Worm (Caenorhabditis elegans) whole organism, L1 larva: ENCODE data around the gene ZK1320.9.
A peak's percentile ranks its signal among the peaks of the same experiment; 100 is the strongest.

Experiments used
- C04F5.9 ChIP-seq: sonication (generic microtip); optimal IDR thresholded peaks from 2 replicates; lab custom pipeline; 2016; ENCODE audit warnings: missing genetic modification characterization, missing compliant biosample characterization
- C34B4.2 ChIP-seq: sonication (generic microtip); optimal IDR thresholded peaks from 2 replicates; lab custom pipeline; 2017; ENCODE audit warnings: mild to moderate bottlenecking, missing genetic modification characterization, missing compliant biosample characterization
- F16B12.6 ChIP-seq: fragments of 150-350 bp; optimal IDR thresholded peaks from 2 replicates; lab custom pipeline; 2014; ENCODE audit warnings: missing biosample characterization, missing genetic modification characterization
- blmp-1 ChIP-seq: fragments of 150-350 bp; optimal IDR thresholded peaks from 2 replicates; lab custom pipeline; 2014; ENCODE audit warnings: missing biosample characterization, missing genetic modification characterization
- ceh-8 ChIP-seq: fragments of 200-800 bp; sonication (Bioruptor generic); optimal IDR thresholded peaks from 2 replicates; lab custom pipeline; 2018; ENCODE audit warnings: mild to moderate bottlenecking, missing genetic modification characterization, moderate library complexity, missing compliant biosample characterization
- ceh-82 ChIP-seq, 3 experiments: fragments of 150-350 bp in 1 of 3; sonication (generic microtip) in 2 of 3; optimal IDR thresholded peaks; 2 replicates each; lab custom pipeline; 2014 to 2017; ENCODE audit warnings: missing biosample characterization in 3 of 3, missing genetic modification characterization in 3 of 3
- ceh-88 ChIP-seq: fragments of 200-800 bp; sonication (Bioruptor generic); IDR thresholded peaks from 2 replicates; pipeline ENCODE4 v1.3.6; 2022; ENCODE audit warnings: missing genetic modification characterization, missing compliant biosample characterization
- ceh-90 ChIP-seq: sonication (generic microtip); optimal IDR thresholded peaks from 2 replicates; lab custom pipeline; 2016; ENCODE audit warnings: missing genetic modification characterization, missing compliant biosample characterization
- ces-1 ChIP-seq: fragments of 150-350 bp; optimal IDR thresholded peaks from 2 replicates; lab custom pipeline; 2014; ENCODE audit warnings: missing biosample characterization, missing genetic modification reagents, missing genetic modification characterization
- dpl-1 ChIP-seq, 3 experiments: fragments of 150-350 bp in 2 of 3; sonication (generic microtip) in 1 of 3; optimal IDR thresholded peaks; 2 replicates each; lab custom pipeline; 2014 to 2017; ENCODE audit warnings: missing biosample characterization in 3 of 3, missing genetic modification characterization in 3 of 3, missing genetic modification reagents in 3 of 3
- dsc-1 ChIP-seq: sonication (generic microtip); optimal IDR thresholded peaks from 2 replicates; lab custom pipeline; 2016; ENCODE audit warnings: mild to moderate bottlenecking, missing genetic modification characterization, missing compliant biosample characterization
- efl-3 ChIP-seq: fragments of 200-800 bp; sonication (Bioruptor generic); optimal IDR thresholded peaks from 2 replicates; lab custom pipeline; 2018; ENCODE audit warnings: mild to moderate bottlenecking, missing genetic modification characterization, missing compliant biosample characterization
- elt-3 ChIP-seq, 6 experiments: fragments of 150-350 bp in 1 of 6; sonication (generic microtip); optimal IDR thresholded peaks; 2 replicates each; lab custom pipeline; 2017 to 2018; ENCODE audit warnings: missing biosample characterization in 6 of 6, missing genetic modification characterization in 6 of 6, inconsistent platforms in 1 of 6
- fkh-10 ChIP-seq: sonication (generic microtip); optimal IDR thresholded peaks from 2 replicates; lab custom pipeline; 2017; ENCODE audit warnings: missing biosample characterization, missing genetic modification reagents, missing genetic modification characterization
- fkh-8 ChIP-seq: sonication (generic microtip); optimal IDR thresholded peaks from 2 replicates; lab custom pipeline; 2016; ENCODE audit warnings: mild to moderate bottlenecking, missing genetic modification characterization, missing compliant biosample characterization
- grh-1 ChIP-seq: fragments of 200-800 bp; sonication (Bioruptor generic); IDR thresholded peaks from 2 replicates; pipeline ENCODE4 v1.3.6; 2022; ENCODE audit warnings: missing genetic modification reagents, missing genetic modification characterization, missing compliant biosample characterization
- hlh-17 ChIP-seq: fragments of 200-800 bp; sonication (Bioruptor generic); optimal IDR thresholded peaks from 2 replicates; lab custom pipeline; 2018; ENCODE audit warnings: missing genetic modification characterization, mild to moderate bottlenecking, missing compliant biosample characterization, moderate library complexity, borderline replicate concordance
- hlh-4 ChIP-seq: sonication (generic microtip); optimal IDR thresholded peaks from 2 replicates; lab custom pipeline; 2016; ENCODE audit warnings: mild to moderate bottlenecking, missing genetic modification characterization, missing compliant biosample characterization
- jun-1 ChIP-seq: fragments of 150-350 bp; optimal IDR thresholded peaks from 2 replicates; lab custom pipeline; 2014; ENCODE audit warnings: missing biosample characterization, missing genetic modification reagents, missing genetic modification characterization
- lin-13 ChIP-seq: fragments of 150-350 bp; optimal IDR thresholded peaks from 2 replicates; lab custom pipeline; 2014; ENCODE audit warnings: missing biosample characterization, missing genetic modification reagents, missing genetic modification characterization
- lin-14 ChIP-seq: fragments of 200-800 bp; sonication (Bioruptor generic); optimal IDR thresholded peaks from 2 replicates; lab custom pipeline; 2018; ENCODE audit warnings: mild to moderate bottlenecking, missing genetic modification characterization, moderate library complexity, missing compliant biosample characterization
- lin-35 ChIP-seq, 2 experiments: fragments of 150-350 bp; optimal IDR thresholded peaks; 2 replicates each; lab custom pipeline; 2014; ENCODE audit warnings: missing biosample characterization in 2 of 2, missing genetic modification characterization in 2 of 2, missing genetic modification reagents in 2 of 2
- lin-39 ChIP-seq: fragments of 150-350 bp; optimal IDR thresholded peaks from 2 replicates; lab custom pipeline; 2014; ENCODE audit warnings: missing biosample characterization, missing genetic modification reagents, missing genetic modification characterization
- lsy-2 ChIP-seq, 2 experiments: fragments of 150-350 bp; optimal IDR thresholded peaks; 2 replicates each; lab custom pipeline; 2014; ENCODE audit warnings: missing biosample characterization in 2 of 2, missing genetic modification characterization in 2 of 2
- mep-1 ChIP-seq: fragments of 150-350 bp; optimal IDR thresholded peaks from 2 replicates; lab custom pipeline; 2014; ENCODE audit warnings: missing biosample characterization, missing genetic modification characterization
- nhr-11 ChIP-seq: fragments of 150-350 bp; optimal IDR thresholded peaks from 2 replicates; lab custom pipeline; 2014; ENCODE audit warnings: missing biosample characterization, missing genetic modification characterization
- nhr-20 ChIP-seq: sonication (generic microtip); optimal IDR thresholded peaks from 2 replicates; lab custom pipeline; 2016; ENCODE audit warnings: mild to moderate bottlenecking, missing genetic modification characterization, missing compliant biosample characterization
- nhr-71 ChIP-seq: sonication (generic microtip); optimal IDR thresholded peaks from 2 replicates; lab custom pipeline; 2016; ENCODE audit warnings: mild to moderate bottlenecking, missing genetic modification characterization, moderate library complexity, missing compliant biosample characterization
- nhr-84 ChIP-seq: sonication (generic microtip); optimal IDR thresholded peaks from 2 replicates; lab custom pipeline; 2017; ENCODE audit warnings: missing biosample characterization, missing genetic modification characterization
- nhr-85 ChIP-seq: sonication (generic microtip); peaks from one replicate; lab custom pipeline; 2016; ENCODE audit warnings: missing genetic modification characterization, inconsistent platforms, missing compliant biosample characterization
- nhr-90 ChIP-seq: sonication (generic microtip); optimal IDR thresholded peaks from 2 replicates; lab custom pipeline; 2016; ENCODE audit warnings: mild to moderate bottlenecking, missing genetic modification characterization, missing compliant biosample characterization; ENCODE audit not compliant: poor library complexity
- pqm-1 ChIP-seq: sonication (generic microtip); optimal IDR thresholded peaks from 3 replicates; lab custom pipeline; 2017; ENCODE audit warnings: missing biosample characterization, missing genetic modification characterization
- rnt-1 ChIP-seq: sonication (generic microtip); optimal IDR thresholded peaks from 2 replicates; lab custom pipeline; 2016; ENCODE audit warnings: mild to moderate bottlenecking, missing genetic modification characterization, moderate library complexity, missing compliant biosample characterization
- skn-1 ChIP-seq: fragments of 150-350 bp; optimal IDR thresholded peaks from 2 replicates; lab custom pipeline; 2014; ENCODE audit warnings: missing biosample characterization, missing genetic modification characterization
- snu-23 ChIP-seq: sonication (generic microtip); optimal IDR thresholded peaks from 2 replicates; lab custom pipeline; 2016; ENCODE audit warnings: missing genetic modification characterization, missing compliant biosample characterization
- sox-4 ChIP-seq: sonication (generic microtip); optimal IDR thresholded peaks from 2 replicates; lab custom pipeline; 2016; ENCODE audit warnings: missing genetic modification characterization, missing compliant biosample characterization
- swsn-7 ChIP-seq: sonication (generic microtip); optimal IDR thresholded peaks from 2 replicates; lab custom pipeline; 2016; ENCODE audit warnings: missing genetic modification characterization, missing compliant biosample characterization
- tbx-2 ChIP-seq: sonication (generic microtip); optimal IDR thresholded peaks from 2 replicates; lab custom pipeline; 2016; ENCODE audit warnings: missing genetic modification characterization, missing compliant biosample characterization
- tlp-1 ChIP-seq: fragments of 150-350 bp; optimal IDR thresholded peaks from 2 replicates; lab custom pipeline; 2014; ENCODE audit warnings: missing biosample characterization, missing genetic modification characterization
- unc-130 ChIP-seq: fragments of 150-350 bp; optimal IDR thresholded peaks from 2 replicates; lab custom pipeline; 2017; ENCODE audit warnings: missing biosample characterization, missing genetic modification characterization, inconsistent platforms
- unc-86 ChIP-seq: sonication (generic microtip); optimal IDR thresholded peaks from 2 replicates; lab custom pipeline; 2016; ENCODE audit warnings: missing genetic modification characterization, missing compliant biosample characterization
- unc-98 ChIP-seq: fragments of 200-800 bp; sonication (Bioruptor generic); IDR thresholded peaks from 2 replicates; pipeline ENCODE4 v1.3.6; 2022; ENCODE audit warnings: missing genetic modification characterization, missing compliant biosample characterization

ZK1320.9 gene

ce11 chrII:9644940-9645634 is 41.4 kb downstream of the ZK1320.9 start:
- TF ChIP-seq F16B12.6 = no peak
- TF ChIP-seq unc-130 (tag; lab: Kevin White, UChicago) = no peak
- no peak for TF ChIP-seq dsc-1 (tag; lab: Kevin White, UChicago)
- no peak for TF ChIP-seq lin-35 (GFP tag; optimal IDR thresholded peaks at IDR 0.05; lab: Kevin White, UChicago)
- no peak for TF ChIP-seq lsy-2 (tag; optimal IDR thresholded peaks at IDR 0.05; lab: Kevin White, UChicago)
- no peak for TF ChIP-seq C04F5.9 (tag; lab: Kevin White, UChicago)
- TF ChIP-seq blmp-1 = peak; percentile 56
- no peak for TF ChIP-seq unc-86 (tag; lab: Kevin White, UChicago)
- peak; percentile 49 for TF ChIP-seq rnt-1
- peak; percentile 48 for TF ChIP-seq mep-1
- TF ChIP-seq nhr-20 (tag; lab: Kevin White, UChicago) = no peak
- no peak for TF ChIP-seq unc-98 (GFP tag; lab: Robert Waterston, UW)
- no peak for TF ChIP-seq ceh-8 (GFP tag; lab: Kevin White, UChicago)
- no peak for TF ChIP-seq nhr-71 (tag; lab: Kevin White, UChicago)
- no peak for TF ChIP-seq ceh-82 (tag; optimal IDR thresholded peaks at IDR 0.05; lab: Kevin White, UChicago)
- no peak for TF ChIP-seq nhr-90 (tag; lab: Kevin White, UChicago)
- no peak for TF ChIP-seq ces-1 (GFP tag; lab: Kevin White, UChicago)
- TF ChIP-seq tlp-1 (tag; lab: Kevin White, UChicago) = no peak
- no peak for TF ChIP-seq hlh-4 (tag; lab: Kevin White, UChicago)
- TF ChIP-seq lin-39 (tag; lab: Kevin White, UChicago) = no peak
- no peak for TF ChIP-seq fkh-10 (GFP tag; lab: Kevin White, UChicago)
- no peak for TF ChIP-seq tbx-2
- TF ChIP-seq hlh-17 (GFP tag; lab: Kevin White, UChicago) = no peak
- TF ChIP-seq C34B4.2 (tag; lab: Kevin White, UChicago) = no peak
- TF ChIP-seq nhr-11 (tag; lab: Kevin White, UChicago) = no peak
- TF ChIP-seq nhr-84 (tag; lab: Kevin White, UChicago) = no peak
- no peak for TF ChIP-seq sox-4 (tag; lab: Kevin White, UChicago)
- TF ChIP-seq jun-1 (tag; lab: Kevin White, UChicago) = no peak
- peak in 1 of 6 experiments; percentile 24 for TF ChIP-seq elt-3 (tag; optimal IDR thresholded peaks at IDR 0.05; lab: Kevin White, UChicago)
- no peak for TF ChIP-seq lin-13
- peak; percentile 83 for TF ChIP-seq nhr-85 (tag; lab: Kevin White, UChicago)
- peak; percentile 50 for TF ChIP-seq lin-14 (GFP tag; lab: Kevin White, UChicago)
- no peak for TF ChIP-seq fkh-8 (tag; lab: Kevin White, UChicago)
- no peak for TF ChIP-seq dpl-1 (GFP tag; optimal IDR thresholded peaks at IDR 0.05; lab: Kevin White, UChicago)
- no peak for TF ChIP-seq skn-1 (tag; lab: Kevin White, UChicago)

- TF ChIP-seq pqm-1 = no peak
Observed at ce11 chrII:9644438-9644837, 42.1 kb downstream of the ZK1320.9 start, which contains the start of gene fzr-1. Gene fzr-1 (minus strand): TSS chrII:9644466.

- TF ChIP-seq dpl-1 (GFP tag; optimal IDR thresholded peaks at IDR 0.05; lab: Kevin White, UChicago) (no peak), ces-1 (GFP tag; lab: Kevin White, UChicago) (no peak), grh-1 (GFP tag; lab: Robert Waterston, UW) (no peak), dsc-1 (tag; lab: Kevin White, UChicago) (no peak), pqm-1 (no peak), ceh-90 (no peak), hlh-17 (GFP tag; lab: Kevin White, UChicago) (no peak), swsn-7 (tag; lab: Kevin White, UChicago) (no peak), lin-14 (GFP tag; lab: Kevin White, UChicago) (no peak), fkh-10 (GFP tag; lab: Kevin White, UChicago) (no peak), efl-3 (GFP tag; lab: Kevin White, UChicago) (no peak), snu-23 (GFP tag; lab: Kevin White, UChicago) (no peak), ceh-88 (GFP tag; lab: Robert Waterston, UW) (no peak), unc-130 (tag; lab: Kevin White, UChicago) (no peak)
- TF ChIP-seq, all 84 proteins: peak for 0
Observed at ce11 chrII:9636300-9636699, 50.2 kb downstream of the ZK1320.9 start, which contains the start of gene ZK1307.7. Gene ZK1307.7 (plus strand): TSS chrII:9636600.
